Worm (Caenorhabditis elegans) whole organism, L4 larva: ENCODE data around the gene Y54G2A.36.
"Not testable (repeated sequence)": the region's sequence is repeated elsewhere in the genome, so short reads cannot be mapped to it uniquely, and the experiment has no call there.

Experiments used
- D1046.2 ChIP-seq: fragments of 200-800 bp; sonication (Bioruptor generic); IDR thresholded peaks from 2 replicates; pipeline ENCODE4 v1.3.6; 2022; ENCODE audit warnings: missing genetic modification characterization, missing compliant biosample characterization
- F37D6.2 ChIP-seq: sonication (generic microtip); optimal IDR thresholded peaks from 2 replicates; lab custom pipeline; 2016; ENCODE audit warnings: mild to moderate bottlenecking, missing genetic modification characterization, missing compliant biosample characterization
- F49E8.2 ChIP-seq: sonication (generic microtip); optimal IDR thresholded peaks from 2 replicates; lab custom pipeline; 2016; ENCODE audit warnings: missing compliant biosample characterization, mild to moderate bottlenecking, missing genetic modification characterization, borderline replicate concordance
- R02D3.7 ChIP-seq: fragments of 150-350 bp; sonication (generic microtip); optimal IDR thresholded peaks from 3 replicates; lab custom pipeline; 2014; ENCODE audit warnings: missing biosample characterization, missing genetic modification characterization
- T20F7.1 ChIP-seq: fragments of 200-800 bp; sonication (Bioruptor generic); optimal IDR thresholded peaks from 2 replicates; lab custom pipeline; 2018; ENCODE audit warnings: mild to moderate bottlenecking, missing genetic modification characterization, missing compliant biosample characterization
- T26A8.4 ChIP-seq: fragments of 200-800 bp; sonication (Bioruptor generic); IDR thresholded peaks from 2 replicates; pipeline ENCODE4 v1.3.6; 2022; ENCODE audit warnings: missing genetic modification characterization, missing compliant biosample characterization
- Y48G9A.11 ChIP-seq: fragments of 200-800 bp; sonication (Bioruptor generic); IDR thresholded peaks from 2 replicates; pipeline ENCODE4 v1.3.6; 2022; ENCODE audit warnings: missing genetic modification reagents, missing genetic modification characterization, missing compliant biosample characterization
- arid-1 ChIP-seq: fragments of 200-800 bp; sonication (Bioruptor generic); conservative IDR thresholded peaks from 2 replicates; pipeline ENCODE4 v1.3.6; 2022; ENCODE audit warnings: missing genetic modification reagents, missing genetic modification characterization, missing compliant biosample characterization
- ceh-20 ChIP-seq: fragments of 200-800 bp; sonication (Bioruptor generic); IDR thresholded peaks from 2 replicates; pipeline ENCODE4 v1.3.6; 2022; ENCODE audit warnings: missing genetic modification reagents, missing genetic modification characterization, missing compliant biosample characterization
- ceh-28 ChIP-seq: fragments of 150-350 bp; optimal IDR thresholded peaks from 2 replicates; lab custom pipeline; 2014; ENCODE audit warnings: missing biosample characterization, missing genetic modification reagents, missing genetic modification characterization
- ceh-32 ChIP-seq: sonication (generic microtip); optimal IDR thresholded peaks from 2 replicates; lab custom pipeline; 2016; ENCODE audit warnings: mild to moderate bottlenecking, missing genetic modification characterization, missing compliant biosample characterization; ENCODE audit not compliant: poor library complexity
- ces-1 ChIP-seq: fragments of 150-350 bp; sonication (generic microtip); optimal IDR thresholded peaks from 4 replicates; lab custom pipeline; 2014; ENCODE audit warnings: missing biosample characterization, missing genetic modification reagents, missing genetic modification characterization
- ctbp-1 ChIP-seq: fragments of 200-800 bp; sonication (Bioruptor generic); IDR thresholded peaks from 2 replicates; pipeline ENCODE4 v1.3.6; 2022; ENCODE audit warnings: missing genetic modification reagents, missing genetic modification characterization, missing compliant biosample characterization
- daf-16 ChIP-seq, 3 experiments: sonication (generic microtip); optimal IDR thresholded peaks; 2 replicates each; lab custom pipeline; 2016 to 2017; ENCODE audit warnings: missing genetic modification characterization in 3 of 3, missing genetic modification reagents in 3 of 3, mild to moderate bottlenecking in 2 of 3, missing compliant biosample characterization in 2 of 3, missing biosample characterization in 1 of 3, moderate library complexity in 1 of 3
- dmd-6 ChIP-seq: fragments of 200-800 bp; sonication (Bioruptor generic); IDR thresholded peaks from 2 replicates; pipeline ENCODE4 v1.3.6; 2022; ENCODE audit warnings: missing genetic modification reagents, missing genetic modification characterization, missing compliant biosample characterization
- dmd-8 ChIP-seq: fragments of 200-800 bp; sonication (Bioruptor generic); IDR thresholded peaks from 2 replicates; pipeline ENCODE4 v1.3.6; 2022; ENCODE audit warnings: missing genetic modification characterization, missing compliant biosample characterization
- dmd-9 ChIP-seq: fragments of 200-800 bp; sonication (Bioruptor generic); IDR thresholded peaks from 2 replicates; pipeline ENCODE4 v1.3.6; 2022; ENCODE audit warnings: missing genetic modification reagents, missing genetic modification characterization, missing compliant biosample characterization
- dpl-1 ChIP-seq: fragments of 150-350 bp; optimal IDR thresholded peaks from 2 replicates; lab custom pipeline; 2014; ENCODE audit warnings: missing biosample characterization, missing genetic modification reagents, missing genetic modification characterization
- hif-1 ChIP-seq, 2 experiments: sonication (generic microtip); optimal IDR thresholded peaks; 2 replicates each; lab custom pipeline; 2016 to 2017; ENCODE audit warnings: missing compliant biosample characterization in 2 of 2, missing genetic modification characterization in 2 of 2, missing genetic modification reagents in 2 of 2, missing genotype in 2 of 2, mild to moderate bottlenecking in 1 of 2
- hlh-11 ChIP-seq: fragments of 200-800 bp; sonication (Bioruptor generic); optimal IDR thresholded peaks from 2 replicates; lab custom pipeline; 2018; ENCODE audit warnings: mild to moderate bottlenecking, missing genetic modification characterization, missing compliant biosample characterization
- hmg-1.1 ChIP-seq: fragments of 200-800 bp; sonication (Bioruptor generic); IDR thresholded peaks from 2 replicates; pipeline ENCODE4 v1.3.6; 2022; ENCODE audit warnings: missing genetic modification reagents, missing genetic modification characterization, missing compliant biosample characterization
- lin-29 ChIP-seq: fragments of 200-800 bp; sonication (Bioruptor generic); IDR thresholded peaks from 2 replicates; pipeline ENCODE4 v1.3.6; 2022; ENCODE audit warnings: missing genetic modification reagents, missing genetic modification characterization, missing compliant biosample characterization
- lin-38 ChIP-seq: fragments of 200-800 bp; sonication (Bioruptor generic); IDR thresholded peaks from 2 replicates; pipeline ENCODE4 v1.3.6; 2022; ENCODE audit warnings: missing genetic modification reagents, missing genetic modification characterization, missing compliant biosample characterization
- lsy-2 ChIP-seq, 2 experiments: fragments of 150-350 bp in 1 of 2; sonication (generic microtip) in 1 of 2; optimal IDR thresholded peaks; 2 replicates each; lab custom pipeline; 2014 to 2017; ENCODE audit warnings: missing biosample characterization in 2 of 2, missing genetic modification characterization in 2 of 2
- madf-5 ChIP-seq, 2 experiments: fragments of 200-800 bp; sonication (Bioruptor generic); IDR thresholded peaks; 2 replicates each; pipeline ENCODE4 v1.3.6; 2022; ENCODE audit warnings: missing compliant biosample characterization in 2 of 2, missing genetic modification characterization in 2 of 2
- madf-9 ChIP-seq: fragments of 200-800 bp; sonication (Bioruptor generic); conservative IDR thresholded peaks from 2 replicates; pipeline ENCODE4 v1.3.6; 2022; ENCODE audit warnings: missing genetic modification reagents, missing genetic modification characterization, missing compliant biosample characterization
- mes-2 ChIP-seq: sonication (generic microtip); optimal IDR thresholded peaks from 2 replicates; lab custom pipeline; 2016; ENCODE audit warnings: missing genotype, mild to moderate bottlenecking, missing genetic modification characterization, missing compliant biosample characterization; ENCODE audit not compliant: poor library complexity, severe bottlenecking
- mxl-3 ChIP-seq: fragments of 200-800 bp; sonication (Bioruptor generic); optimal IDR thresholded peaks from 2 replicates; lab custom pipeline; 2018; ENCODE audit warnings: mild to moderate bottlenecking, missing genetic modification characterization, missing compliant biosample characterization
- nhr-237 ChIP-seq: sonication (generic microtip); optimal IDR thresholded peaks from 2 replicates; lab custom pipeline; 2017; ENCODE audit warnings: missing biosample characterization, missing genetic modification characterization
- nhr-25 ChIP-seq: sonication (generic microtip); optimal IDR thresholded peaks from 2 replicates; lab custom pipeline; 2017; ENCODE audit warnings: missing genetic modification characterization, mild to moderate bottlenecking, missing compliant biosample characterization, antibody characterized with exemption, moderate library complexity, borderline replicate concordance; ENCODE audit not compliant: insufficient read depth
- nhr-41 ChIP-seq: fragments of 200-800 bp; sonication (Bioruptor generic); IDR thresholded peaks from 2 replicates; pipeline ENCODE4 v1.3.6; 2022; ENCODE audit warnings: missing genetic modification reagents, missing genetic modification characterization, missing compliant biosample characterization
- nhr-42 ChIP-seq: fragments of 200-800 bp; sonication (Bioruptor generic); IDR thresholded peaks from 2 replicates; pipeline ENCODE4 v1.3.6; 2022; ENCODE audit warnings: missing genetic modification characterization, missing compliant biosample characterization
- nhr-76 ChIP-seq: fragments of 150-350 bp; optimal IDR thresholded peaks from 2 replicates; lab custom pipeline; 2014; ENCODE audit warnings: missing biosample characterization, missing genetic modification characterization
- php-3 ChIP-seq: fragments of 200-800 bp; sonication (Bioruptor generic); IDR thresholded peaks from 2 replicates; pipeline ENCODE4 v1.3.6; 2022; ENCODE audit warnings: missing genetic modification reagents, missing genetic modification characterization, missing compliant biosample characterization
- set-16 ChIP-seq: fragments of 200-800 bp; sonication (Bioruptor generic); IDR thresholded peaks from 2 replicates; pipeline ENCODE4 v1.3.6; 2022; ENCODE audit warnings: missing genetic modification reagents, missing genetic modification characterization, missing compliant biosample characterization
- snpc-4 ChIP-seq: fragments of 150-350 bp; optimal IDR thresholded peaks from 2 replicates; lab custom pipeline; 2014; ENCODE audit warnings: missing biosample characterization, missing genetic modification characterization
- vab-7 ChIP-seq: fragments of 200-800 bp; sonication (Bioruptor generic); IDR thresholded peaks from 2 replicates; pipeline ENCODE4 v1.3.6; 2022; ENCODE audit warnings: missing genetic modification reagents, missing genetic modification characterization, missing compliant biosample characterization
- ztf-11 ChIP-seq: fragments of 150-350 bp; optimal IDR thresholded peaks from 2 replicates; lab custom pipeline; 2014; ENCODE audit warnings: missing biosample characterization, missing genetic modification characterization
- ztf-7 ChIP-seq: fragments of 150-350 bp; optimal IDR thresholded peaks from 2 replicates; lab custom pipeline; 2014; ENCODE audit warnings: missing biosample characterization, missing genetic modification characterization

The Y54G2A.36 gene

DNA sequence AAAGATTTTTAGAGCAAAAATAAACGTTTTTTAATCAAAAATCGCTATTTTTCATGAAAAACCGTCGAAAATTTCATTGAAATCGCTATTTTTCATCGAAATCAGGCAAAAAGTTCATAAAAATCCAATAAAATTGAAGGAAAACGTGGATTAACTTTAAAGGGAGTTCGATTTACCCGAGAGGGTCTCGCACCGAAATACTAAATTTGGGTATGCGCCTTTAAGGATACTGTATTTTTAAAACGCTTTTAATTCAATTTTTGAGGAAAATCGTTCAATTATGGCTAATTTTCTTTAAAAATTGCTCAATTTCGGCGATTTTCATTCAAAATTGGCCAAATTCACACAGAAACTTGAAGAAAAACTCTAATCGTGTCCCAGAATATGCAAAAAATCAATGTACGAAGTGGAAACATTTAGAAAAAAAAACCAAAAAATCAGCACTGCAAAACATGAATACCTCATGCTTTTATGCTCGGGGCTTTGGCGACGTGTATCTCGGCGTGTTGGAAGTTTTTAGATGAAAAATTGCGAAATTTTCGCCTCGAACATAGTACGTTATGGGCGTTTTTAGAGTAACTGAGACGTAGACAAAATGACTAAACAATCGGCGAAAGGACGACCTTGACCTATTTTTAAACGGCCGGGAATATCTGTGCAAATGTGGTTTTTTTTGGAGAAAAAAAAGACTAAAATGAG, 4.6 kb upstream of the Y54G2A.36 start:
- TF ChIP-seq mes-2 (tag; lab: Kevin White, UChicago) (peak; percentile 5), daf-16 (GFP tag; optimal IDR thresholded peaks at IDR 0.05; lab: Kevin White, UChicago) (no peak), daf-16 (tag; optimal IDR thresholded peaks at IDR 0.05; lab: Kevin White, UChicago) (peak; percentile 10), hif-1 (tag; optimal IDR thresholded peaks at IDR 0.05; lab: Kevin White, UChicago) (no peak)

DNA sequence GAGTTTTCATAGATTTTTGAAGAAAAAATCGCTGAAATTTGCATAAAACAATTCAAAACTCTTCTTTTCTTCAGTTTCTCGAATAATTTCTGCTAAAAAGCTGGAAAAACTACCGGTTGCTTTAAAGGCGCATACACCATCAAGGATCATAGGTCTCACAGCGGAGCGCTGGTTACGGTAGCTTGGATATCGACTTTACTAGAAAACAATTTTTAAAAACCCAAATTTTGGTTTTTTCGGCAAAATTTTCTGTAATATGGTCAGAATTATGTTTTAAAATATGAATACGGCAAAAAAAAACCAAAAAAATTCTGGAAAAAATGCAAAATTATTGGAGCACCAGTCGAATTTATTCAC, 4.0 kb upstream of the Y54G2A.36 start:
- TF ChIP-seq arid-1 (GFP tag; lab: Robert Waterston, UW) (no peak), nhr-41 (GFP tag; lab: Robert Waterston, UW) (no peak), mxl-3 (no peak), snpc-4 (no peak), php-3 (no peak), ztf-7 (tag; lab: Kevin White, UChicago) (no peak), nhr-76 (tag; lab: Kevin White, UChicago) (no peak), ces-1 (GFP tag; lab: Kevin White, UChicago) (no peak), ceh-28 (tag; lab: Kevin White, UChicago) (no peak), lin-38 (GFP tag; lab: Robert Waterston, UW) (peak; percentile 31; the same call in 1 of the 2 replicates), madf-5 (GFP tag; IDR thresholded peaks at IDR 0.05; lab: Robert Waterston, UW) (no peak), ztf-11 (no peak), ceh-32 (tag; lab: Kevin White, UChicago) (no peak), Y48G9A.11 (GFP tag; lab: Robert Waterston, UW) (0 out of 2 replicates have a peak, but pooled peaks have one; percentile 32), nhr-25 (tag; lab: Kevin White, UChicago) (no peak), daf-16 (GFP tag; optimal IDR thresholded peaks at IDR 0.05; lab: Kevin White, UChicago) (no peak), daf-16 (tag; optimal IDR thresholded peaks at IDR 0.05; lab: Kevin White, UChicago) (no peak), set-16 (GFP tag; lab: Robert Waterston, UW) (no peak), nhr-237 (tag; lab: Kevin White, UChicago) (no peak), dmd-8 (GFP tag; lab: Robert Waterston, UW) (no peak), F49E8.2 (tag; lab: Kevin White, UChicago) (peak; percentile 4)

DNA sequence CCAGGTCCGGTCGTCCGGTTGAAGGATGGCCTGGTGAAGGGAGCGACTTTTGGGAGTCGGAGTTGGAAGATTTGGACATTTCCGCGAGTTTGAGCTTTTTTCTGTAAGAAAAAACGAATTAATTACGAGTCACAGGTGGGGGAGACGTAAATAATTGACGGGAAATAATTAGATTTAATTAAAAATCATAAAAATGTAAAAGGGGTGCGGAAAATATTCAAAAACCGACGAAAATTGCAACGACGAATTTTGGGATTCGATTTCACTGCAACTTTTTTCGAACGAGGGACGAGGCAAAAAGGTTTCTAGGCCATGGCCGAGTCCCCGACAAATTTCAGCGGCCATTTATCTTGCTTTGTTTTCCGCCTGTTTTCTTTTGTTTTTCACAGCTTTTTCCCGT, 2.9 kb upstream of the Y54G2A.36 start, which contains the start of gene Y54G2A.19:
TSS of gene Y54G2A.19 (minus strand) at position 101 of the 400 bp plus-strand sequence.
- TF ChIP-seq nhr-41 (GFP tag; lab: Robert Waterston, UW); dmd-9 (GFP tag; lab: Robert Waterston, UW); R02D3.7 (tag; lab: Kevin White, UChicago): not testable (repeated sequence)

DNA sequence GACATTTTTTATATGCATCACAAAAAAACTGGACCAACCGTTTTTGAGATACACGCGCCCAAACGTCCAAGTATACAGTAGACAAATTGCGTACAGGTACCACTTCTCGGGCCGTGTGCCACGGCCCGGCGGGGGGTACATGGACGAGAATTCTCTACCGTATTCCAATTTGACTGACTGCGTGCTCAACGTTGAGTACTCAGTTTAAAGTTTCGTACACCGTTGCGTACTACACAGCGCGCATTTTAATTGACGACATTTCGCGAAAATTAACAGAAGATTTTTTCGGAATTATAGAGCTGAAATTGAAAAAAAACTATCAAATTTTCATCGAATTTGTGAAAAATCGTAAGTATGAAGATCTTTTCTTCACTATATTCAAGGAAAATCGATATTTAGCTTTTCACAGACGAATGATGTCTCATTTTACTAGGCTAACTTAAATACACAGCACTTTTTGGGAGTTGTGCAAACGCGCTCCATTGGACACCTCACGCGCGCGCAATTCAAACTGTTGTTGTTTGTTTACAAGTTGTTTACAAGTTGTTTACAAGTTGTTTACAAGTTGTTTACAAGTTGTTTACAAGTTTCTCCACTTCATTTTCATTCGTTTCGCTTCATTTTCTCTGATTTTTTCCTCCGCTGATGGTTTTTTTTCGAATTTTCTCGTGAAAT, 1.4 kb upstream of the Y54G2A.36 start:
- TF ChIP-seq lsy-2 (tag; optimal IDR thresholded peaks at IDR 0.05; lab: Kevin White, UChicago) (peak in 1 of 2 experiments; percentile 77), arid-1 (GFP tag; lab: Robert Waterston, UW) (peak; percentile 45; the same call in 1 of the 2 replicates), ctbp-1 (GFP tag; lab: Robert Waterston, UW) (peak; percentile 31; the same call in 1 of the 2 replicates), Y48G9A.11 (GFP tag; lab: Robert Waterston, UW) (peak; percentile 58), dmd-9 (GFP tag; lab: Robert Waterston, UW) (peak; percentile 90), lin-29 (GFP tag; lab: Robert Waterston, UW) (peak; percentile 41; the same call in 1 of the 2 replicates), T26A8.4 (peak; percentile 79), ceh-20 (GFP tag; lab: Robert Waterston, UW) (peak; percentile 56; the same call in 1 of the 2 replicates), vab-7 (GFP tag; lab: Robert Waterston, UW) (peak; percentile 54), F37D6.2 (tag; lab: Kevin White, UChicago) (peak; percentile 72), dpl-1 (GFP tag; lab: Kevin White, UChicago) (peak; percentile 30), nhr-42 (GFP tag; lab: Robert Waterston, UW) (peak; percentile 80), T20F7.1 (GFP tag; lab: Kevin White, UChicago) (peak; percentile 75), hlh-11 (peak; percentile 7), D1046.2 (GFP tag; lab: Robert Waterston, UW) (peak; percentile 47; the same call in 1 of the 2 replicates), madf-9 (GFP tag; lab: Robert Waterston, UW) (peak; percentile 59; the same call in 1 of the 2 replicates), hmg-1.1 (GFP tag; lab: Robert Waterston, UW) (peak; percentile 63; the same call in 1 of the 2 replicates), dmd-6 (GFP tag; lab: Robert Waterston, UW) (peak; percentile 48), php-3 (0 out of 2 replicates have a peak, but pooled peaks have one; percentile 6), daf-16 (tag; optimal IDR thresholded peaks at IDR 0.05; lab: Kevin White, UChicago) (peak; percentile 26)
- not testable (repeated sequence) for TF ChIP-seq daf-16 (GFP tag; optimal IDR thresholded peaks at IDR 0.05; lab: Kevin White, UChicago)
